Worm (Caenorhabditis elegans): ENCODE results near the gene plc-3.

plc-3 gene

ce11 chrII:10248355-10249041 lies 25.8 kb downstream of the plc-3 start, which contains the start of gene atad-3 (continued):
- TF ChIP-seq sptf-2 (GFP tag; optimal IDR thresholded peaks at IDR 0.05), result no peak
- TF ChIP-seq gei-17 (GFP tag; optimal IDR thresholded peaks at IDR 0.05), result no peak
- peak; percentile 12 for TF ChIP-seq snpc-1.3 (tag; optimal IDR thresholded peaks at IDR 0.05; ENCODE audit: insufficient read depth)
- no peak for TF ChIP-seq mxl-1 (tag; optimal IDR thresholded peaks at IDR 0.05)
- TF ChIP-seq nfya-1 (tag; optimal IDR thresholded peaks at IDR 0.05; ENCODE audit: borderline replicate concordance, insufficient read depth), result no peak
- peak; percentile 49 for TF ChIP-seq ztf-22 (GFP tag; optimal IDR thresholded peaks at IDR 0.05)
- TF ChIP-seq aptf-3 (GFP tag; IDR thresholded peaks at IDR 0.05), result no peak
- peak; percentile 77 for TF ChIP-seq madf-8 (GFP tag; conservative IDR thresholded peaks at IDR 0.05)
- peak; percentile 97 for TF ChIP-seq D2030.7 (GFP tag; IDR thresholded peaks at IDR 0.05)
- TF ChIP-seq madf-3 (GFP tag; IDR thresholded peaks at IDR 0.05), result peak; percentile 94
- TF ChIP-seq F52B5.7 (tag; optimal IDR thresholded peaks at IDR 0.05), result no peak
- TF ChIP-seq Y53G8AR.9 (GFP tag; conservative IDR thresholded peaks at IDR 0.05), result peak; percentile 95
- TF ChIP-seq rec-8 (tag; optimal IDR thresholded peaks at IDR 0.05), result peak; percentile 23 to 49
- no peak for TF ChIP-seq tbx-9 (tag; optimal IDR thresholded peaks at IDR 0.05; ENCODE audit: borderline replicate concordance)
- peak; percentile 63; the same call in 1 of the 2 replicates for TF ChIP-seq attf-6 (GFP tag; IDR thresholded peaks at IDR 0.05)
- peak; percentile 33 for TF ChIP-seq ztf-26 (tag; optimal IDR thresholded peaks at IDR 0.05)
- TF ChIP-seq zfh-2 (GFP tag; conservative IDR thresholded peaks at IDR 0.05), result peak; percentile 47; the same call in 1 of the 2 replicates
- peak; percentile 95 for TF ChIP-seq Y67H2A.10 (GFP tag; conservative IDR thresholded peaks at IDR 0.05)
- peak; percentile 63 for TF ChIP-seq nhr-80 (tag; optimal IDR thresholded peaks at IDR 0.05)
- TF ChIP-seq nhr-120 (GFP tag; IDR thresholded peaks at IDR 0.05), result no peak
- TF ChIP-seq T26A5.8 (tag; optimal IDR thresholded peaks at IDR 0.05), result no peak
- peak; percentile 34 for TF ChIP-seq F23B12.7 (tag; optimal IDR thresholded peaks at IDR 0.05; ENCODE audit: insufficient read depth)
- TF ChIP-seq cebp-1 (GFP tag; IDR thresholded peaks at IDR 0.05), result peak; percentile 89
- TF ChIP-seq cebp-1 (tag; optimal IDR thresholded peaks at IDR 0.05), result peak; percentile 86
- TF ChIP-seq atf-7 (tag; optimal IDR thresholded peaks at IDR 0.05), result peak; percentile 64
- peak; percentile 100 for TF ChIP-seq ceh-100 (GFP tag; IDR thresholded peaks at IDR 0.05)
- TF ChIP-seq Y79H2A.3 (GFP tag; conservative IDR thresholded peaks at IDR 0.05), result peak; percentile 88
- no peak for TF ChIP-seq ztf-3 (GFP tag; optimal IDR thresholded peaks at IDR 0.05)
- TF ChIP-seq snpc-3.4 (tag; optimal IDR thresholded peaks at IDR 0.05), result no peak
- TF ChIP-seq madf-10 (tag; optimal IDR thresholded peaks at IDR 0.05), result peak; percentile 87
- TF ChIP-seq F57C9.4 (tag; optimal IDR thresholded peaks at IDR 0.05), result no peak
- no peak for TF ChIP-seq nhr-179 (tag; optimal IDR thresholded peaks at IDR 0.05)
- TF ChIP-seq B0336.3 (GFP tag; IDR thresholded peaks at IDR 0.05), result peak; percentile 70; the same call in 1 of the 2 replicates
- TF ChIP-seq B0019.2 (GFP tag; conservative IDR thresholded peaks at IDR 0.05), result peak; percentile 95
- TF ChIP-seq cebp-2 (GFP tag; IDR thresholded peaks at IDR 0.05), result peak; percentile 68; the same call in 1 of the 2 replicates
- TF ChIP-seq dpff-1 (tag; optimal IDR thresholded peaks at IDR 0.05), result no peak
- no peak for TF ChIP-seq die-1 (tag; optimal IDR thresholded peaks at IDR 0.05)
- peak; percentile 97 for TF ChIP-seq K11D2.4 (GFP tag; IDR thresholded peaks at IDR 0.05)
- no peak for TF ChIP-seq fkh-3 (tag; optimal IDR thresholded peaks at IDR 0.05)
- TF ChIP-seq ceh-40 (GFP tag; IDR thresholded peaks at IDR 0.05), result peak; percentile 78; the same call in 1 of the 2 replicates
- TF ChIP-seq F33H1.4 (GFP tag; IDR thresholded peaks at IDR 0.05), result peak; percentile 80
- TF ChIP-seq ZK185.1 (tag; optimal IDR thresholded peaks at IDR 0.05; ENCODE audit: poor library complexity, severe bottlenecking), result peak; percentile 86
- no peak for TF ChIP-seq mel-28 (tag; optimal IDR thresholded peaks at IDR 0.05; ENCODE audit: borderline replicate concordance)
- peak; percentile 95 for TF ChIP-seq let-526 (GFP tag; IDR thresholded peaks at IDR 0.05)
- no peak for TF ChIP-seq hlh-12 (tag; optimal IDR thresholded peaks at IDR 0.05)
- peak; percentile 86 for TF ChIP-seq attf-3 (GFP tag; conservative IDR thresholded peaks at IDR 0.05)
- no peak for TF ChIP-seq unc-62 (GFP tag; optimal IDR thresholded peaks at IDR 0.05)
